Fruit fly (Drosophila melanogaster) whole organism, embryonic: Measurements from ENCODE around the gene CG7656.

Experiments
- Bdp1 ChIP-seq: fragments of 200-800 bp; sonication (Bioruptor generic); optimal IDR thresholded peaks from 3 replicates; lab custom pipeline; 2016; ENCODE audit warnings: missing biosample characterization, missing genetic modification characterization
- CG11560 ChIP-seq: fragments of 200-800 bp; sonication (Bioruptor generic); IDR thresholded peaks from 3 replicates; pipeline ENCODE4 v1.3.6; 2022; ENCODE audit warnings: missing biosample characterization, missing genetic modification characterization
- CG1233 ChIP-seq: fragments of 200-800 bp; sonication (Bioruptor generic); optimal IDR thresholded peaks from 4 replicates; lab custom pipeline; 2018; ENCODE audit warnings: missing biosample characterization, mild to moderate bottlenecking, missing genetic modification characterization
- CG12769 ChIP-seq: fragments of 200-800 bp; sonication (Bioruptor generic); optimal IDR thresholded peaks from 2 replicates; lab custom pipeline; 2019; ENCODE audit warnings: missing biosample characterization, mild to moderate bottlenecking, missing genetic modification characterization, moderate library complexity
- CG13123 ChIP-seq: fragments of 200-800 bp; sonication (Bioruptor generic); optimal IDR thresholded peaks from 2 replicates; lab custom pipeline; 2016; ENCODE audit warnings: missing biosample characterization, missing genetic modification characterization
- CG15479 ChIP-seq: fragments of 200-800 bp; sonication (Bioruptor generic); optimal IDR thresholded peaks from 3 replicates; lab custom pipeline; 2019; ENCODE audit warnings: missing biosample characterization, mild to moderate bottlenecking, missing genetic modification characterization, moderate library complexity
- CG16863 ChIP-seq: fragments of 200-800 bp; sonication (Bioruptor generic); optimal IDR thresholded peaks from 3 replicates; lab custom pipeline; 2016; ENCODE audit warnings: missing biosample characterization, missing genetic modification characterization
- CG17186 ChIP-seq: fragments of 200-800 bp; sonication (Bioruptor generic); optimal IDR thresholded peaks from 3 replicates; lab custom pipeline; 2017; ENCODE audit warnings: missing biosample characterization, missing genetic modification reagents, missing genetic modification characterization
- CG17912 ChIP-seq: fragments of 200-800 bp; sonication (Bioruptor generic); optimal IDR thresholded peaks from 2 replicates; lab custom pipeline; 2018; ENCODE audit warnings: missing biosample characterization, mild to moderate bottlenecking, missing genetic modification characterization
- CG18476 ChIP-seq: fragments of 200-800 bp; sonication (Bioruptor generic); optimal IDR thresholded peaks from 2 replicates; lab custom pipeline; 2016; ENCODE audit warnings: missing biosample characterization, mild to moderate bottlenecking, missing genetic modification characterization
- CG18619 ChIP-seq: fragments of 200-800 bp; sonication (Bioruptor generic); optimal IDR thresholded peaks from 3 replicates; lab custom pipeline; 2017; ENCODE audit warnings: missing biosample characterization, mild to moderate bottlenecking, missing genetic modification characterization
- CG3995 ChIP-seq: fragments of 200-800 bp; sonication (Bioruptor generic); optimal IDR thresholded peaks from 3 replicates; lab custom pipeline; 2016; ENCODE audit warnings: missing biosample characterization, missing genetic modification characterization
- CG4328 ChIP-seq: fragments of 200-800 bp; sonication (Bioruptor generic); optimal IDR thresholded peaks from 3 replicates; lab custom pipeline; 2017; ENCODE audit warnings: missing biosample characterization, missing genetic modification reagents, missing genetic modification characterization
- CG4820 ChIP-seq: fragments of 200-800 bp; sonication (Bioruptor generic); optimal IDR thresholded peaks from 3 replicates; lab custom pipeline; 2016; ENCODE audit warnings: missing biosample characterization, missing genetic modification characterization
- CG6683 ChIP-seq: fragments of 200-800 bp; sonication (Bioruptor generic); optimal IDR thresholded peaks from 2 replicates; lab custom pipeline; 2017; ENCODE audit warnings: missing biosample characterization, mild to moderate bottlenecking, missing genetic modification characterization, missing genetic modification reagents
- CG8924 ChIP-seq: fragments of 200-800 bp; optimal IDR thresholded peaks from 3 replicates; lab custom pipeline; 2019; ENCODE audit warnings: missing biosample characterization, mild to moderate bottlenecking, missing genetic modification characterization, moderate library complexity
- CG9609 ChIP-seq: fragments of 200-800 bp; sonication (Bioruptor generic); optimal IDR thresholded peaks from 3 replicates; lab custom pipeline; 2016; ENCODE audit warnings: missing biosample characterization, missing genetic modification characterization
- CG9932 ChIP-seq: fragments of 200-800 bp; sonication (Bioruptor generic); IDR thresholded peaks from 2 replicates; pipeline ENCODE4 v1.3.6; 2022; ENCODE audit warnings: missing biosample characterization, missing genetic modification characterization
- ERR ChIP-seq: fragments of 200-800 bp; sonication (Bioruptor generic); optimal IDR thresholded peaks from 2 replicates; lab custom pipeline; 2016; ENCODE audit warnings: missing biosample characterization, missing genetic modification characterization
- Eip74EF ChIP-seq, 2 experiments: fragments of 200-800 bp in 1 of 2; fragments of >200 bp in 1 of 2; sonication (Bioruptor generic) in 1 of 2; optimal IDR thresholded peaks; 2 replicates each; lab custom pipeline; 2017 to 2019; ENCODE audit warnings: missing biosample characterization in 2 of 2, missing genetic modification characterization in 2 of 2, mild to moderate bottlenecking in 1 of 2, moderate library complexity in 1 of 2
- Fer3 ChIP-seq: fragments of 200-800 bp; sonication (Bioruptor generic); optimal IDR thresholded peaks from 2 replicates; lab custom pipeline; 2018; ENCODE audit warnings: missing biosample characterization, mild to moderate bottlenecking, missing genetic modification characterization, moderate library complexity
- Gug ChIP-seq: fragments of 200-800 bp; sonication (Bioruptor generic); IDR thresholded peaks from 4 replicates; pipeline ENCODE4 v1.3.6; 2022; ENCODE audit warnings: missing biosample characterization, missing genetic modification characterization
- Jarid2 ChIP-seq: fragments of 200-800 bp; sonication (Bioruptor generic); optimal IDR thresholded peaks from 3 replicates; lab custom pipeline; 2017; ENCODE audit warnings: mild to moderate bottlenecking, missing biosample characterization, missing genetic modification reagents, missing genetic modification characterization
- NC2α ChIP-seq: fragments of 200-800 bp; sonication (Bioruptor generic); optimal IDR thresholded peaks from 2 replicates; lab custom pipeline; 2016; ENCODE audit warnings: missing biosample characterization, missing genetic modification characterization
- Sry-β ChIP-seq: fragments of 200-800 bp; sonication (Bioruptor generic); optimal IDR thresholded peaks from 2 replicates; lab custom pipeline; 2018; ENCODE audit warnings: missing biosample characterization, mild to moderate bottlenecking, missing genetic modification characterization, moderate library complexity
- Stat92E ChIP-seq, 3 experiments: fragments of >200 bp in 2 of 3; fragments of 200-800 bp in 1 of 3; sonication (Bioruptor generic) in 1 of 3; optimal IDR thresholded peaks; 2 replicates each; lab custom pipeline; 2017 to 2019; ENCODE audit warnings: missing biosample characterization in 3 of 3, missing genetic modification characterization in 3 of 3, mild to moderate bottlenecking in 1 of 3, moderate library complexity in 1 of 3
- ap ChIP-seq: fragments of 200-800 bp; sonication (Bioruptor generic); IDR thresholded peaks from 2 replicates; pipeline ENCODE4 v1.3.6; 2022; ENCODE audit warnings: missing biosample characterization, missing genetic modification characterization
- ara ChIP-seq: fragments of 200-800 bp; sonication (Bioruptor generic); IDR thresholded peaks from 2 replicates; pipeline ENCODE4 v1.3.6; 2022; ENCODE audit warnings: missing biosample characterization, missing genetic modification characterization
- az2 ChIP-seq: fragments of 200-800 bp; sonication (Bioruptor generic); optimal IDR thresholded peaks from 3 replicates; lab custom pipeline; 2016; ENCODE audit warnings: missing biosample characterization, missing genetic modification characterization
- bcd ChIP-seq: fragments of 200-800 bp; sonication (Bioruptor generic); optimal IDR thresholded peaks from 2 replicates; lab custom pipeline; 2017; ENCODE audit warnings: missing biosample characterization, mild to moderate bottlenecking, missing genetic modification characterization
- bsh ChIP-seq, 2 experiments: fragments of 200-800 bp; sonication (Bioruptor generic); optimal IDR thresholded peaks; 2 replicates each; lab custom pipeline; 2017 to 2018; ENCODE audit warnings: mild to moderate bottlenecking in 2 of 2, missing biosample characterization in 2 of 2, missing genetic modification characterization in 2 of 2, moderate library complexity in 1 of 2
- caup ChIP-seq: fragments of 200-800 bp; sonication (Bioruptor generic); optimal IDR thresholded peaks from 3 replicates; lab custom pipeline; 2017; ENCODE audit warnings: missing biosample characterization, mild to moderate bottlenecking, missing genetic modification characterization, moderate library complexity; ENCODE audit not compliant: severe bottlenecking
- chif ChIP-seq, 2 experiments: fragments of 200-800 bp; sonication (Bioruptor generic); optimal IDR thresholded peaks; 3 replicates each; lab custom pipeline; 2016; ENCODE audit warnings: missing biosample characterization in 2 of 2, missing genetic modification characterization in 2 of 2
- ci ChIP-seq: fragments of 200-800 bp; sonication (Bioruptor generic); IDR thresholded peaks from 3 replicates; pipeline ENCODE4 v1.3.6; 2022; ENCODE audit warnings: missing biosample characterization, missing genetic modification characterization
- dmrt11E ChIP-seq: fragments of 200-800 bp; sonication (Bioruptor generic); optimal IDR thresholded peaks from 3 replicates; lab custom pipeline; 2018; ENCODE audit warnings: missing biosample characterization, mild to moderate bottlenecking, missing genetic modification characterization, moderate library complexity
- fd102C ChIP-seq: fragments of 200-800 bp; sonication (Bioruptor generic); optimal IDR thresholded peaks from 2 replicates; lab custom pipeline; 2018; ENCODE audit warnings: missing biosample characterization, mild to moderate bottlenecking, missing genetic modification characterization, moderate library complexity
- fru ChIP-seq: fragments of >200 bp; optimal IDR thresholded peaks from 2 replicates; lab custom pipeline; 2017
- gcm2 ChIP-seq: fragments of 200-800 bp; sonication (Bioruptor generic); optimal IDR thresholded peaks from 2 replicates; lab custom pipeline; 2016; ENCODE audit warnings: missing biosample characterization, missing genetic modification characterization
- hth ChIP-seq: fragments of >200 bp; optimal IDR thresholded peaks from 2 replicates; lab custom pipeline; 2017; ENCODE audit warnings: inconsistent platforms
- inv ChIP-seq: fragments of 200-800 bp; sonication (Bioruptor generic); IDR thresholded peaks from 2 replicates; pipeline ENCODE4 v1.3.6; 2022; ENCODE audit warnings: missing biosample characterization, missing genetic modification characterization; ENCODE audit not compliant: partially characterized antibody
- kah ChIP-seq: fragments of 200-800 bp; sonication (Bioruptor generic); optimal IDR thresholded peaks from 2 replicates; lab custom pipeline; 2018; ENCODE audit warnings: missing biosample characterization, mild to moderate bottlenecking, missing genetic modification characterization
- ken ChIP-seq: fragments of 200-800 bp; sonication (Bioruptor generic); IDR thresholded peaks from 3 replicates; pipeline ENCODE4 v1.3.6; 2022; ENCODE audit warnings: missing biosample characterization, missing genetic modification characterization
- lbe ChIP-seq: fragments of 200-800 bp; sonication (Bioruptor generic); optimal IDR thresholded peaks from 2 replicates; lab custom pipeline; 2016; ENCODE audit warnings: missing biosample characterization, mild to moderate bottlenecking, missing genetic modification characterization
- pfk ChIP-seq: fragments of 200-800 bp; sonication (Bioruptor generic); optimal IDR thresholded peaks from 2 replicates; lab custom pipeline; 2018; ENCODE audit warnings: missing biosample characterization, mild to moderate bottlenecking, missing genetic modification characterization, moderate library complexity
- pros ChIP-seq: fragments of 200-800 bp; sonication (Bioruptor generic); optimal IDR thresholded peaks from 3 replicates; lab custom pipeline; 2019; ENCODE audit warnings: missing biosample characterization, mild to moderate bottlenecking, missing genetic modification characterization, moderate library complexity
- run ChIP-seq: fragments of 200-800 bp; sonication (Bioruptor generic); optimal IDR thresholded peaks from 3 replicates; lab custom pipeline; 2018; ENCODE audit warnings: missing biosample characterization, mild to moderate bottlenecking, missing genetic modification characterization
- sens ChIP-seq: fragments of 200-800 bp; sonication (Bioruptor generic); peaks from one replicate; lab custom pipeline; 2016; ENCODE audit warnings: missing biosample characterization, missing genetic modification characterization
- ssp ChIP-seq: fragments of 200-800 bp; sonication (Bioruptor generic); IDR thresholded peaks from 2 replicates; pipeline ENCODE4 v1.3.6; 2022; ENCODE audit warnings: missing biosample characterization, missing genetic modification characterization
- zen2 ChIP-seq: fragments of 200-800 bp; sonication (Bioruptor generic); IDR thresholded peaks from 3 replicates; pipeline ENCODE4 v1.3.6; 2022; ENCODE audit warnings: missing biosample characterization, missing genetic modification characterization; ENCODE audit not compliant: partially characterized antibody
- zfh2 ChIP-seq: fragments of 200-800 bp; sonication (Bioruptor generic); optimal IDR thresholded peaks from 2 replicates; lab custom pipeline; 2016; ENCODE audit warnings: missing biosample characterization, missing genetic modification characterization

Gene CG7656

dm6 chr3L:15588514-15589138, 651 bp upstream of the CG7656 start, which contains the start of gene RhoGAP71E (continued):
- peak; percentile 7 for TF ChIP-seq CG13123 (GFP tag; lab: Kevin White, UChicago)
- peak; percentile 3 for TF ChIP-seq CG3995 (GFP tag; lab: Kevin White, UChicago)
- TF ChIP-seq sens (GFP tag; lab: Kevin White, UChicago), result peak; percentile 84
- no peak for TF ChIP-seq kah (GFP tag; lab: Kevin White, UChicago)
- TF ChIP-seq Jarid2, result peak; percentile 91
- no peak for TF ChIP-seq zfh2
- no peak for TF ChIP-seq az2 (GFP tag; lab: Kevin White, UChicago)
- TF ChIP-seq Sry-β (GFP tag; lab: Kevin White, UChicago), result no peak
- no peak for TF ChIP-seq ken (GFP tag; lab: Robert Waterston, UW)
- TF ChIP-seq ci, result peak; percentile 88
- no peak for TF ChIP-seq lbe (GFP tag; lab: Kevin White, UChicago)
- no peak for TF ChIP-seq fru (lab: Kevin White, UChicago)
- TF ChIP-seq CG9932 (GFP tag; lab: Robert Waterston, UW), result peak; percentile 57
- no peak for TF ChIP-seq NC2α (GFP tag; lab: Kevin White, UChicago)
- TF ChIP-seq ERR (GFP tag; lab: Kevin White, UChicago), result peak; percentile 9
- no peak for TF ChIP-seq CG4328 (GFP tag; lab: Kevin White, UChicago)
- no peak for TF ChIP-seq bcd
- peak; percentile 31 for TF ChIP-seq Fer3 (tag; lab: Kevin White, UChicago)
- no peak for TF ChIP-seq CG17186 (GFP tag; lab: Kevin White, UChicago)
- peak; percentile 66 for TF ChIP-seq CG17912 (GFP tag; lab: Kevin White, UChicago)
- TF ChIP-seq zen2, result no peak
- TF ChIP-seq CG8924 (tag; lab: Kevin White, UChicago), result peak; percentile 74
- TF ChIP-seq pfk (GFP tag; lab: Kevin White, UChicago), result peak; percentile 26
- peak; percentile 13 to 35 for TF ChIP-seq bsh (GFP tag; optimal IDR thresholded peaks at IDR 0.05; lab: Kevin White, UChicago)
- no peak for TF ChIP-seq chif (GFP tag; optimal IDR thresholded peaks at IDR 0.05; lab: Kevin White, UChicago)
- TF ChIP-seq ara, result no peak
- no peak for TF ChIP-seq inv (GFP tag; lab: Robert Waterston, UW)
- peak; percentile 7 for TF ChIP-seq CG18476 (GFP tag; lab: Kevin White, UChicago)
- TF ChIP-seq CG12769 (tag; lab: Kevin White, UChicago), result peak; percentile 21
- no peak for TF ChIP-seq CG4820
- no peak for TF ChIP-seq CG16863
- TF ChIP-seq CG6683, result no peak
- no peak for TF ChIP-seq gcm2
- no peak for TF ChIP-seq CG11560
- TF ChIP-seq Bdp1 (GFP tag; lab: Kevin White, UChicago), result no peak
- TF ChIP-seq hth (lab: Kevin White, UChicago), result no peak
- no peak for TF ChIP-seq ap (GFP tag; lab: Robert Waterston, UW)
- TF ChIP-seq Stat92E (GFP tag; optimal IDR thresholded peaks at IDR 0.05; lab: Kevin White, UChicago), result peak in 1 of 3 experiments; percentile 80
- peak; percentile 8 for TF ChIP-seq CG1233 (GFP tag; lab: Kevin White, UChicago)
- peak; percentile 21 for TF ChIP-seq dmrt11E (tag; lab: Kevin White, UChicago)
- TF ChIP-seq run, result peak; percentile 25
- no peak for TF ChIP-seq CG15479 (GFP tag; lab: Kevin White, UChicago)
- TF ChIP-seq Gug, result no peak
- TF ChIP-seq pros (GFP tag; lab: Kevin White, UChicago), result no peak
- TF ChIP-seq ssp, result no peak
- TF ChIP-seq CG18619 (GFP tag; lab: Kevin White, UChicago), result peak; percentile 1
- no peak for TF ChIP-seq CG9609 (GFP tag; lab: Kevin White, UChicago)
- TF ChIP-seq fd102C (GFP tag; lab: Kevin White, UChicago), result no peak
- peak; percentile 70 for TF ChIP-seq caup (GFP tag; lab: Kevin White, UChicago)
- TF ChIP-seq Eip74EF (GFP tag; optimal IDR thresholded peaks at IDR 0.05; lab: Kevin White, UChicago), result peak in 1 of 2 experiments; percentile 34
